Worm (Caenorhabditis elegans): Measurements from ENCODE around the gene W06G6.9.

The W06G6.9 gene

DNA sequence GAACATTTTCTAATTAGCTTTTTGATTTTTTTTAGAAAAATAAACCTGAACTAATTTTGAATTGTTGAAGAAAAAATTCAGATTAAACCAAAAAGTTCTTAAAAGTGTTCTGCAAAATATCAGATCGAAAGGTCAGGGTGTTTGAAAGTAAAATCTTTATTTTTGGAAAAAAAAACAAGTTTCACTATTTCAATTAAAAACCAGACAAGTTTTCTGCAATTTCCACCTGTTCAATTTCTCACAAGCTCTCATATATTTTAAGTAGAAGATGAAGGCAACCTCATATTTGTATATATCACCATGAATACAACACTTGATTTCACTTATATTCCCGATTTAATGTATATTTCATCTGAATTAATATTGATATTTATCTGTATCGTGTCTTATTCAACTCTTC, 41.0 kb upstream of the W06G6.9 start, which contains the start of gene srz-102:
srz-102 (plus strand) TSS at position 301 of the 400 bp plus-strand sequence.
- TF ChIP-seq lsy-12 (tag; optimal IDR thresholded peaks at IDR 0.05), result no peak
- TF ChIP-seq ZK546.5 (tag; optimal IDR thresholded peaks at IDR 0.05), result no peak
- TF ChIP-seq elt-2 (tag; optimal IDR thresholded peaks at IDR 0.05), result no peak
- no peak for TF ChIP-seq nhr-28 (tag; optimal IDR thresholded peaks at IDR 0.05)
- no peak for TF ChIP-seq eor-1 (tag; optimal IDR thresholded peaks at IDR 0.05)
- no peak for TF ChIP-seq jun-1 (tag; optimal IDR thresholded peaks at IDR 0.05)
- TF ChIP-seq nhr-43 (tag; optimal IDR thresholded peaks at IDR 0.05; ENCODE audit: poor library complexity, severe bottlenecking), result no peak
- no peak for TF ChIP-seq lin-39 (tag; optimal IDR thresholded peaks at IDR 0.05)
- TF ChIP-seq pqm-1 (tag; optimal IDR thresholded peaks at IDR 0.05), result no peak
- no peak for TF ChIP-seq unc-39 (tag; optimal IDR thresholded peaks at IDR 0.05)
- TF ChIP-seq tbx-2 (tag; optimal IDR thresholded peaks at IDR 0.05), result no peak

DNA sequence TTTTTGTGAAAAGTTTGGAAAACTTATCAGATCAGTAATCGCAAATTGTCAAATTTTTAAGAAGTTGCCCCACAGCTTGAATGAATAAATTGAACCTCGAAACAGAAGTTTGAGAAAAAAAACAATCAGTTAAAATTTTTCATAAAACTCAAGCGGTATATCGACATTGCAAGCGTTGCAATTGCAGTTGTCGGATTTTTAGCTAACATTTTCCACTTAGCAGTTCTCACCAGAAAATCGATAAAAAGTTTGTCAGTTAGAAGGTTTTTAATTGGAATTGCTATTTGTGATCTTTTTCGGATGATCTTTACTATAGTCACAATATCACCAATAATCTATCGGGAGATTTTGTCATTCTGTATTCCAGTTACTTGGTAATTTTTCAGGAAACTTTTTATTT, 39.5 kb upstream of the W06G6.9 start, which contains the start of gene srw-43:
srw-43 (plus strand) TSS at position 301 of the 400 bp plus-strand sequence.
- TF ChIP-seq elt-2 (tag; optimal IDR thresholded peaks at IDR 0.05) (no peak), lin-39 (tag; optimal IDR thresholded peaks at IDR 0.05) (no peak), egl-27 (tag; optimal IDR thresholded peaks at IDR 0.05) (no peak), R02D3.7 (tag; optimal IDR thresholded peaks at IDR 0.05) (no peak), daf-12 (tag; optimal IDR thresholded peaks at IDR 0.05) (no peak), nhr-67 (tag; optimal IDR thresholded peaks at IDR 0.05) (no peak), ceh-9 (tag; optimal IDR thresholded peaks at IDR 0.05) (no peak), ceh-16 (tag; optimal IDR thresholded peaks at IDR 0.05) (no peak), mdl-1 (tag; optimal IDR thresholded peaks at IDR 0.05) (no peak), nhr-23 (tag; optimal IDR thresholded peaks at IDR 0.05) (no peak), nhr-28 (tag; optimal IDR thresholded peaks at IDR 0.05) (no peak), nfya-1 (tag; optimal IDR thresholded peaks at IDR 0.05; ENCODE audit: insufficient read depth) (no peak), pqm-1 (tag; optimal IDR thresholded peaks at IDR 0.05) (no peak), sea-2 (GFP tag; optimal IDR thresholded peaks at IDR 0.05) (no peak), hmg-11 (tag; optimal IDR thresholded peaks at IDR 0.05) (no peak), ztf-4 (tag; optimal IDR thresholded peaks at IDR 0.05) (no peak), pha-4 (tag; optimal IDR thresholded peaks at IDR 0.05) (no peak), aly-2 (tag; optimal IDR thresholded peaks at IDR 0.05) (no peak), nhr-76 (tag; optimal IDR thresholded peaks at IDR 0.05) (no peak)

DNA sequence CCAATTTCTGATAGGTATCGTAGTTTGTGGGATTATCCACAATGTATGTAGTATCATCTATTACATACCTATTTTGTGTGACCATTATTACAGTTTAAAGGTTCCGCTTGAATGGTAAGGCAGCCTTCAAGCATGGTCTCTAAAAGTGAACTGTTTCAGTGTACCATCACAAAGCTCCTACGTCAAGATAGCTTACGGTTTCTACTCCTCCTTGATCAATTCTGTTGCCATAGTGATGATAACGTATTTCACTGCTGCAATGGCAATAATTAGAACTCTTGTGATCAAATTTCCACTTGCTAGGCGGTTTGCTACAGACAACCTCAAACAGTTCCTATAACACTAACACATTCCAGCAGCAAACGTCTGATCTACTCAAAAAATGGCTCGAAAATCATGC, 37.1 kb upstream of the W06G6.9 start:
- TF ChIP-seq elt-3 (tag; optimal IDR thresholded peaks at IDR 0.05), result no peak
- no peak for TF ChIP-seq nhr-67 (tag; optimal IDR thresholded peaks at IDR 0.05)
- no peak for TF ChIP-seq ZK546.5 (tag; optimal IDR thresholded peaks at IDR 0.05)
- no peak for TF ChIP-seq pha-4 (tag; optimal IDR thresholded peaks at IDR 0.05)
- TF ChIP-seq fkh-10 (GFP tag; optimal IDR thresholded peaks at IDR 0.05), result no peak
- no peak for TF ChIP-seq tbx-2 (tag; optimal IDR thresholded peaks at IDR 0.05)
- TF ChIP-seq zag-1 (tag; optimal IDR thresholded peaks at IDR 0.05), result no peak
- TF ChIP-seq lin-15B (tag; optimal IDR thresholded peaks at IDR 0.05), result no peak
- TF ChIP-seq nhr-12 (tag; optimal IDR thresholded peaks at IDR 0.05), result no peak

DNA sequence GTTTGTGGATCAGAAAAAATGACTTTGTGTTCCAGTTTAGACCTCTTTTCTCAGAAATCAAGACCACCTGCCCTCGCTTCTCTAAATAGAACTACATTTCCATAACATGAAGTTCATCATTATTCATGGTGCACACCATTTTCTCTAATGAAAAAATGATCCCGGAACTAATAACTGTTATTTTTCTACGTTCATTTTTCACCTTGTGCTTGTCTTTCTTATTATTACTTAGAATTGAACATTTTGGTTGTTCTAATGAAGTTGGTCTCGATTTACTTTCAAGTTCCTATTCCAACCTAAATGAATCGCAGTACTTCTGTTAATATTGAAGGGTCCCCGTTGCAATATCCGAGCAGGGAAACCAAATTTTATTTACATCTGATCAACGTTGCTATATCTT, 36.6 kb upstream of the W06G6.9 start, which contains the start of gene srw-36:
srw-36 (plus strand) TSS at position 301 of the 400 bp plus-strand sequence.
- TF ChIP-seq lin-15B (tag; optimal IDR thresholded peaks at IDR 0.05), result no peak
- no peak for TF ChIP-seq tbx-2 (tag; optimal IDR thresholded peaks at IDR 0.05)
- no peak for TF ChIP-seq nhr-12 (tag; optimal IDR thresholded peaks at IDR 0.05)
- TF ChIP-seq snpc-4 (tag; optimal IDR thresholded peaks at IDR 0.05), result no peak
- no peak for TF ChIP-seq ztf-4 (tag; optimal IDR thresholded peaks at IDR 0.05)
- TF ChIP-seq sea-2 (GFP tag; optimal IDR thresholded peaks at IDR 0.05), result no peak
- no peak for TF ChIP-seq pha-4 (tag; optimal IDR thresholded peaks at IDR 0.05)
- no peak for TF ChIP-seq nhr-43 (tag; optimal IDR thresholded peaks at IDR 0.05; ENCODE audit: poor library complexity, severe bottlenecking)
- TF ChIP-seq unc-39 (tag; optimal IDR thresholded peaks at IDR 0.05), result no peak
- no peak for TF ChIP-seq skn-1 (tag; optimal IDR thresholded peaks at IDR 0.05)
- TF ChIP-seq eor-1 (tag; optimal IDR thresholded peaks at IDR 0.05), result no peak
- TF ChIP-seq nhr-28 (tag; optimal IDR thresholded peaks at IDR 0.05), result no peak
- TF ChIP-seq nhr-67 (tag; optimal IDR thresholded peaks at IDR 0.05), result no peak
- TF ChIP-seq fkh-10 (GFP tag; optimal IDR thresholded peaks at IDR 0.05), result no peak
- no peak for TF ChIP-seq ceh-28 (tag; optimal IDR thresholded peaks at IDR 0.05)
- no peak for TF ChIP-seq nhr-25 (tag; optimal IDR thresholded peaks at IDR 0.05)
